Worm (Caenorhabditis elegans): ENCODE results near the gene chc-1.

Gene chc-1

DNA sequence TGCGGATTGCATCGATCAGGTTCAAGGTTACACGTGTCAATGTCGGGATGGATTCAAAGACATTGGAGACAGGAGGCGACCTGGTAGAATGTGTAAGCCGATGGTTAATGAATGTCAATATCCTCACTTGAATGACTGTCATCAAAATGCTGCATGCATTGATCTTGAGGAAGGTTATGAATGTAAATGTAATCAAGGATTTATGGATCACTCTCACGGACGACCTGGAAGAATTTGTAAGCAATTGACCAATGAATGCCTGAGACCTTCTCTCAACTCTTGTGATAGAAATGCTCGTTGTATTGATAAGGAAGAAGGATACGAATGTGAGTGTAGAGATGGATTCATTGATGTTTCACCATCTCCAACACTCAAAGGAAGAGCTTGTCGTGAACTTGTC is 25.6 kb upstream of the chc-1 start:
- no peak for TF ChIP-seq ref-2 (tag; optimal IDR thresholded peaks at IDR 0.05)
- no peak for TF ChIP-seq Y22D7AL.16 (tag; optimal IDR thresholded peaks at IDR 0.05)
- TF ChIP-seq hlh-6 (tag; optimal IDR thresholded peaks at IDR 0.05) = no peak
- TF ChIP-seq rnt-1 (tag; optimal IDR thresholded peaks at IDR 0.05) = no peak
- no peak for TF ChIP-seq hlh-8 (tag; optimal IDR thresholded peaks at IDR 0.05)

DNA sequence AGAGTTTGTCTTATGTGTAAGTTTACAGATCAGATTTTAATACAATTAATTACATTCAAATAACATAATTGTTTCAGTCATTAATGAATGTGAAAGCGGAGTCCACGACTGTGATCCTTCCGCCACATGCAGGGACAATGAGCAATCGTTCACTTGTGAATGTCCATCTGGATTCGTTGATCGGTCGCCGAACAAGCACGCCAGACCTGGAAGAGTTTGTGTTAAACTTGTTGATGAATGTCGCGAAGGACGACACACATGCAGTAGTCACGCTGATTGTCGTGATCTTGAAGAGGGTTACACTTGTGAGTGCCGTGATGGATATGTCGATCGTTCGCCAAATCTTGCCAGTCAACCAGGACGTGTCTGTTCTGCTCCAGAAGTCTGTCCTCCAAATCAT is 25.1 kb upstream of the chc-1 start:
- TF ChIP-seq pha-4 (tag; optimal IDR thresholded peaks at IDR 0.05) = no peak
- TF ChIP-seq fax-1 (tag; optimal IDR thresholded peaks at IDR 0.05) = no peak
- no peak for TF ChIP-seq K09A11.1 (tag; optimal IDR thresholded peaks at IDR 0.05; ENCODE audit: insufficient read depth)
- TF ChIP-seq fkh-10 (GFP tag; optimal IDR thresholded peaks at IDR 0.05) = no peak
- no peak for TF ChIP-seq nhr-11 (tag; optimal IDR thresholded peaks at IDR 0.05)
- TF ChIP-seq odd-2 (tag; optimal IDR thresholded peaks at IDR 0.05) = no peak
- no peak for TF ChIP-seq K02D7.2 (tag; optimal IDR thresholded peaks at IDR 0.05)
- no peak for TF ChIP-seq fkh-6 (tag; optimal IDR thresholded peaks at IDR 0.05)
- TF ChIP-seq eyg-1 (tag; optimal IDR thresholded peaks at IDR 0.05) = no peak
- TF ChIP-seq ceh-31 (tag; optimal IDR thresholded peaks at IDR 0.05) = no peak
- TF ChIP-seq ceh-30 (tag; optimal IDR thresholded peaks at IDR 0.05) = no peak

DNA sequence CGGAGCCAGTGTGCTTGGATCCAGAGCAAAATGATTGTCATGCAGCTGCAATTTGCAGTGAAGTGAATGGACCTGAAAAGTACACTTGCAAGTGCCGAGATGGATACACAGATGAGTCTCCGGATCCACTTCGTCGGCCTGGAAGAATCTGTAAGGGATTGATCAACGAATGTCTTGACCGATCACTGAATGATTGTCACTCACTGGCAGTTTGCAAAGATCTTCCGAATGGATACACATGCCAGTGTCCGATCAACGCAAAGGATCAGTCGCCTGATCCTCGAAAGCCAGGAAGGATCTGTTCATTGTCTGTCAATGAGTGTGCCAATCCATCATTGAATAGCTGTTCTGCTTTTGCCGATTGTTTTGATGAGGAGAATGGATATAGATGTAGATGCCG is 24.2 kb upstream of the chc-1 start:
- TF ChIP-seq ama-1 (optimal IDR thresholded peaks at IDR 0.05) (no peak), sox-2 (GFP tag; IDR thresholded peaks at IDR 0.05) (no peak), odd-2 (tag; optimal IDR thresholded peaks at IDR 0.05) (no peak), ahr-1 (tag; optimal IDR thresholded peaks at IDR 0.05) (no peak), pha-4 (tag; optimal IDR thresholded peaks at IDR 0.05) (no peak), ceh-2 (tag; optimal IDR thresholded peaks at IDR 0.05) (no peak), F13H6.1 (tag; optimal IDR thresholded peaks at IDR 0.05) (no peak), npax-4 (tag; optimal IDR thresholded peaks at IDR 0.05) (no peak), ceh-48 (tag; optimal IDR thresholded peaks at IDR 0.05) (no peak), hlh-13 (GFP tag; optimal IDR thresholded peaks at IDR 0.05) (no peak)

- TF ChIP-seq fkh-10 (GFP tag; optimal IDR thresholded peaks at IDR 0.05) (no peak), ahr-1 (tag; optimal IDR thresholded peaks at IDR 0.05) (no peak), pqm-1 (tag; optimal IDR thresholded peaks at IDR 0.05) (no peak), hlh-30 (tag; optimal IDR thresholded peaks at IDR 0.05; ENCODE audit: insufficient read depth) (no peak), C38D4.7 (GFP tag; optimal IDR thresholded peaks at IDR 0.05) (no peak), F13H6.1 (tag; optimal IDR thresholded peaks at IDR 0.05) (no peak), ztf-16 (tag; optimal IDR thresholded peaks at IDR 0.05) (no peak), dve-1 (tag; optimal IDR thresholded peaks at IDR 0.05) (no peak), ceh-34 (tag; optimal IDR thresholded peaks at IDR 0.05) (no peak), unc-3 (GFP tag; conservative IDR thresholded peaks at IDR 0.05) (no peak), unc-3 (tag; optimal IDR thresholded peaks at IDR 0.05) (no peak)
Measured at ce11 chrIII:10181868-10182267, 21.8 kb upstream of the chc-1 start.

DNA sequence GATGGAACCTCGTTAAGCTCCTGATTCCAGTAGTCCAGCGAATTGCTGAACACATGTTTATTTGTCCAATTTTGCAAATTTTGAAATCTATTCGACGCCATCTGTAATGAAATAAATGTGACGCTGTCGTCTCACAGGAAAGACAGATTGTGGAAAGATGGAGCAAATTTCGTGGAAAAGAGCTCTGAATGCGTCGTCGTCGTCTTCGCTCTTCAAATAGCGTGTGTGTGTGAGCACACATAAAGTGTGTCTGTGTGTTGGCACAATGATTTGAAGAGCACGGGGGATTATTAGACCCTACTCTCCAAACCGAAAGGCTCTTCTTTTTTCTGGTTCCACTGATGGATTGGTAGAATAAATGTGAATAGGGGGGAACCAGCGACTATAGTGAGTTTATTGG is 17.5 kb upstream of the chc-1 start, which contains the start of gene unc-47:
unc-47 (minus strand) TSS at position 101 of the 400 bp plus-strand sequence.
- no peak for TF ChIP-seq F13H6.1 (tag; optimal IDR thresholded peaks at IDR 0.05)
- no peak for TF ChIP-seq nhr-232 (tag; optimal IDR thresholded peaks at IDR 0.05)
- TF ChIP-seq ttx-3 (tag; optimal IDR thresholded peaks at IDR 0.05) = no peak
- TF ChIP-seq ceh-19 (GFP tag; optimal IDR thresholded peaks at IDR 0.05) = no peak
- TF ChIP-seq unc-55 (GFP tag; optimal IDR thresholded peaks at IDR 0.05) = no peak
- no peak for TF ChIP-seq Y22D7AL.16 (tag; optimal IDR thresholded peaks at IDR 0.05)
